Worm (Caenorhabditis elegans) whole organism, L3 larva: ENCODE measurements around the gene irld-40.

Experiments used
- aly-2 ChIP-seq: fragments of 150-350 bp; optimal IDR thresholded peaks from 2 replicates; lab custom pipeline; 2014; ENCODE audit warnings: missing biosample characterization, missing genetic modification characterization
- ceh-28 ChIP-seq: fragments of 150-350 bp; optimal IDR thresholded peaks from 2 replicates; lab custom pipeline; 2014; ENCODE audit warnings: missing biosample characterization, missing genetic modification reagents, missing genetic modification characterization
- elt-3 ChIP-seq, 3 experiments: fragments of 150-350 bp in 1 of 3; sonication (generic microtip) in 2 of 3; optimal IDR thresholded peaks; 2 replicates in 2 of 3; 4 replicates in 1 of 3; lab custom pipeline; 2014 to 2017; ENCODE audit warnings: missing biosample characterization in 3 of 3, missing genetic modification characterization in 3 of 3
- hmg-11 ChIP-seq: sonication (generic microtip); optimal IDR thresholded peaks from 2 replicates; lab custom pipeline; 2016; ENCODE audit warnings: missing genetic modification characterization, missing compliant biosample characterization
- mml-1 ChIP-seq: fragments of 150-350 bp; sonication (generic microtip); optimal IDR thresholded peaks from 3 replicates; lab custom pipeline; 2014; ENCODE audit warnings: missing biosample characterization, missing genetic modification characterization
- nfya-1 ChIP-seq: sonication (generic microtip); optimal IDR thresholded peaks from 2 replicates; lab custom pipeline; 2017; ENCODE audit warnings: missing genetic modification characterization, mild to moderate bottlenecking, missing compliant biosample characterization, antibody characterized with exemption, moderate library complexity; ENCODE audit not compliant: insufficient read depth
- nhr-23 ChIP-seq: fragments of 150-350 bp; optimal IDR thresholded peaks from 2 replicates; lab custom pipeline; 2014; ENCODE audit warnings: missing biosample characterization, missing genetic modification reagents, missing genetic modification characterization
- nhr-67 ChIP-seq: fragments of 150-350 bp; optimal IDR thresholded peaks from 2 replicates; lab custom pipeline; 2014; ENCODE audit warnings: missing biosample characterization, missing genetic modification characterization
- pha-4 ChIP-seq: fragments of 150-350 bp; optimal IDR thresholded peaks from 2 replicates; lab custom pipeline; 2014; ENCODE audit warnings: missing biosample characterization, missing genetic modification reagents, missing genetic modification characterization
- sea-2 ChIP-seq: fragments of 150-350 bp; sonication (generic microtip); optimal IDR thresholded peaks from 4 replicates; lab custom pipeline; 2014; ENCODE audit warnings: missing biosample characterization, missing genetic modification reagents, missing genetic modification characterization
- snpc-4 ChIP-seq: fragments of 150-350 bp; optimal IDR thresholded peaks from 2 replicates; lab custom pipeline; 2014; ENCODE audit warnings: missing biosample characterization, missing genetic modification characterization
- ztf-11 ChIP-seq: fragments of 150-350 bp; optimal IDR thresholded peaks from 2 replicates; lab custom pipeline; 2014; ENCODE audit warnings: missing biosample characterization, missing genetic modification characterization
- ztf-4 ChIP-seq: fragments of 150-350 bp; optimal IDR thresholded peaks from 2 replicates; lab custom pipeline; 2014; ENCODE audit warnings: missing biosample characterization, missing genetic modification characterization

- TF ChIP-seq sea-2 (GFP tag; lab: Kevin White, UChicago) (no peak), nhr-67 (tag; lab: Kevin White, UChicago) (no peak), ztf-4 (no peak), aly-2 (tag; lab: Kevin White, UChicago) (no peak), ztf-11 (no peak), nhr-23 (tag; lab: Kevin White, UChicago) (no peak), snpc-4 (no peak), elt-3 (tag; optimal IDR thresholded peaks at IDR 0.05; lab: Kevin White, UChicago) (no peak), hmg-11 (tag; lab: Kevin White, UChicago) (no peak), nfya-1 (tag; lab: Kevin White, UChicago) (no peak), ceh-28 (tag; lab: Kevin White, UChicago) (no peak), pha-4 (tag; lab: Kevin White, UChicago) (no peak), mml-1 (tag; lab: Kevin White, UChicago) (no peak)
Observed at ce11 chrV:1682279-1682678, 19.9 kb downstream of the irld-40 start, which contains the start of gene srh-3.
